Fruit fly (Drosophila melanogaster): Measurements from ENCODE around the gene stg1.

The stg1 gene

dm6 chrX:21093544-21093943 is at the start of gene stg1:
Gene stg1, plus strand, starts transcription at chrX:21093844.
- TF ChIP-seq psq (optimal IDR thresholded peaks at IDR 0.05), result no peak
- TF ChIP-seq Dll (optimal IDR thresholded peaks at IDR 0.05), result no peak
- TF ChIP-seq usp (GFP tag; optimal IDR thresholded peaks at IDR 0.05), result no peak
- TF ChIP-seq CG8478 (optimal IDR thresholded peaks at IDR 0.05), result no peak
- TF ChIP-seq EcR (GFP tag; optimal IDR thresholded peaks at IDR 0.05), result no peak
- TF ChIP-seq pan (optimal IDR thresholded peaks at IDR 0.05), result no peak

- TF ChIP-seq EcR (GFP tag; optimal IDR thresholded peaks at IDR 0.05) (no peak), usp (GFP tag; optimal IDR thresholded peaks at IDR 0.05) (no peak), psq (optimal IDR thresholded peaks at IDR 0.05) (no peak), Dll (optimal IDR thresholded peaks at IDR 0.05) (no peak), CG8478 (optimal IDR thresholded peaks at IDR 0.05) (no peak), pan (optimal IDR thresholded peaks at IDR 0.05) (no peak)
Observed at dm6 chrX:21044278-21044830, 49.3 kb upstream of the stg1 start.

- no peak for TF ChIP-seq EcR (GFP tag; optimal IDR thresholded peaks at IDR 0.05)
- TF ChIP-seq CG8478 (optimal IDR thresholded peaks at IDR 0.05), result no peak
- TF ChIP-seq usp (GFP tag; optimal IDR thresholded peaks at IDR 0.05), result no peak
- TF ChIP-seq Dll (optimal IDR thresholded peaks at IDR 0.05), result no peak
- no peak for TF ChIP-seq pan (optimal IDR thresholded peaks at IDR 0.05)
- TF ChIP-seq psq (optimal IDR thresholded peaks at IDR 0.05), result no peak
Observed at dm6 chrX:21044831-21045447, 48.7 kb upstream of the stg1 start, which contains the start of gene Cbs. Gene Cbs, plus strand, starts transcription at chrX:21045138.

dm6 chrX:21045448-21045941 is 48.1 kb upstream of the stg1 start:
- TF ChIP-seq usp (GFP tag; optimal IDR thresholded peaks at IDR 0.05) (no peak), pan (optimal IDR thresholded peaks at IDR 0.05) (no peak), EcR (GFP tag; optimal IDR thresholded peaks at IDR 0.05) (no peak), Dll (optimal IDR thresholded peaks at IDR 0.05) (no peak), CG8478 (optimal IDR thresholded peaks at IDR 0.05) (no peak), psq (optimal IDR thresholded peaks at IDR 0.05) (no peak)

dm6 chrX:21046141-21046540 is 47.5 kb upstream of the stg1 start:
- no peak for TF ChIP-seq EcR (GFP tag; optimal IDR thresholded peaks at IDR 0.05)
- TF ChIP-seq psq (optimal IDR thresholded peaks at IDR 0.05), result no peak
- TF ChIP-seq usp (GFP tag; optimal IDR thresholded peaks at IDR 0.05), result no peak
- TF ChIP-seq pan (optimal IDR thresholded peaks at IDR 0.05), result no peak
- no peak for TF ChIP-seq Dll (optimal IDR thresholded peaks at IDR 0.05)
- no peak for TF ChIP-seq CG8478 (optimal IDR thresholded peaks at IDR 0.05)

- TF ChIP-seq pan (optimal IDR thresholded peaks at IDR 0.05) (no peak), psq (optimal IDR thresholded peaks at IDR 0.05) (no peak), usp (GFP tag; optimal IDR thresholded peaks at IDR 0.05) (no peak), EcR (GFP tag; optimal IDR thresholded peaks at IDR 0.05) (no peak), Dll (optimal IDR thresholded peaks at IDR 0.05) (no peak), CG8478 (optimal IDR thresholded peaks at IDR 0.05) (no peak)
Observed at dm6 chrX:21047717-21048116, 45.9 kb upstream of the stg1 start.

- TF ChIP-seq EcR (GFP tag; optimal IDR thresholded peaks at IDR 0.05) (no peak), usp (GFP tag; optimal IDR thresholded peaks at IDR 0.05) (no peak), psq (optimal IDR thresholded peaks at IDR 0.05) (no peak), Dll (optimal IDR thresholded peaks at IDR 0.05) (no peak), CG8478 (optimal IDR thresholded peaks at IDR 0.05) (no peak), pan (optimal IDR thresholded peaks at IDR 0.05) (no peak)
Observed at dm6 chrX:21053099-21053715, 40.4 kb upstream of the stg1 start.

dm6 chrX:21053849-21054581 is 39.6 kb upstream of the stg1 start, which contains the start of the genes Stt3A and bves:
Gene Stt3A, minus strand, starts transcription at chrX:21053937.
Gene bves, plus strand, starts transcription at chrX:21053963.
- no peak for TF ChIP-seq psq (optimal IDR thresholded peaks at IDR 0.05)
- no peak for TF ChIP-seq pan (optimal IDR thresholded peaks at IDR 0.05)
- no peak for TF ChIP-seq usp (GFP tag; optimal IDR thresholded peaks at IDR 0.05)
- no peak for TF ChIP-seq CG8478 (optimal IDR thresholded peaks at IDR 0.05)
- no peak for TF ChIP-seq EcR (GFP tag; optimal IDR thresholded peaks at IDR 0.05)
- no peak for TF ChIP-seq Dll (optimal IDR thresholded peaks at IDR 0.05)

- TF ChIP-seq CG8478 (optimal IDR thresholded peaks at IDR 0.05) (no peak), Dll (optimal IDR thresholded peaks at IDR 0.05) (no peak), usp (GFP tag; optimal IDR thresholded peaks at IDR 0.05) (no peak), psq (optimal IDR thresholded peaks at IDR 0.05) (no peak), EcR (GFP tag; optimal IDR thresholded peaks at IDR 0.05) (no peak), pan (optimal IDR thresholded peaks at IDR 0.05) (no peak)
Observed at dm6 chrX:21054963-21055480, 38.6 kb upstream of the stg1 start.

- TF ChIP-seq EcR (GFP tag; optimal IDR thresholded peaks at IDR 0.05), result no peak
- no peak for TF ChIP-seq pan (optimal IDR thresholded peaks at IDR 0.05)
- TF ChIP-seq Dll (optimal IDR thresholded peaks at IDR 0.05), result no peak
- TF ChIP-seq usp (GFP tag; optimal IDR thresholded peaks at IDR 0.05), result no peak
- no peak for TF ChIP-seq psq (optimal IDR thresholded peaks at IDR 0.05)
- no peak for TF ChIP-seq CG8478 (optimal IDR thresholded peaks at IDR 0.05)
Observed at dm6 chrX:21056732-21057131, 36.9 kb upstream of the stg1 start.

- no peak for TF ChIP-seq Dll (optimal IDR thresholded peaks at IDR 0.05)
- TF ChIP-seq psq (optimal IDR thresholded peaks at IDR 0.05), result no peak
- TF ChIP-seq usp (GFP tag; optimal IDR thresholded peaks at IDR 0.05), result no peak
- TF ChIP-seq CG8478 (optimal IDR thresholded peaks at IDR 0.05), result no peak
- no peak for TF ChIP-seq EcR (GFP tag; optimal IDR thresholded peaks at IDR 0.05)
- TF ChIP-seq pan (optimal IDR thresholded peaks at IDR 0.05), result no peak
Observed at dm6 chrX:21058437-21058836, 35.2 kb upstream of the stg1 start.

Data from whole organism.